Worm (Caenorhabditis elegans) whole organism, L4 larva: Measurements from ENCODE around the gene C17H11.2.
"Not testable (repeated sequence)": the region's sequence is repeated elsewhere in the genome, so short reads cannot be mapped to it uniquely, and the experiment has no call there.

Source experiments
- D1046.2 ChIP-seq: fragments of 200-800 bp; sonication (Bioruptor generic); IDR thresholded peaks from 2 replicates; pipeline ENCODE4 v1.3.6; 2022; ENCODE audit warnings: missing genetic modification characterization, missing compliant biosample characterization
- F26F4.8 ChIP-seq: fragments of 200-800 bp; sonication (Bioruptor generic); conservative IDR thresholded peaks from 2 replicates; pipeline ENCODE4 v1.3.6; 2022; ENCODE audit warnings: missing genetic modification characterization, missing compliant biosample characterization
- F49E8.2 ChIP-seq: sonication (generic microtip); optimal IDR thresholded peaks from 2 replicates; lab custom pipeline; 2016; ENCODE audit warnings: missing compliant biosample characterization, mild to moderate bottlenecking, missing genetic modification characterization, borderline replicate concordance
- T20F7.1 ChIP-seq: fragments of 200-800 bp; sonication (Bioruptor generic); optimal IDR thresholded peaks from 2 replicates; lab custom pipeline; 2018; ENCODE audit warnings: mild to moderate bottlenecking, missing genetic modification characterization, missing compliant biosample characterization
- T26A8.4 ChIP-seq: fragments of 200-800 bp; sonication (Bioruptor generic); IDR thresholded peaks from 2 replicates; pipeline ENCODE4 v1.3.6; 2022; ENCODE audit warnings: missing genetic modification characterization, missing compliant biosample characterization
- Y48G9A.11 ChIP-seq: fragments of 200-800 bp; sonication (Bioruptor generic); IDR thresholded peaks from 2 replicates; pipeline ENCODE4 v1.3.6; 2022; ENCODE audit warnings: missing genetic modification reagents, missing genetic modification characterization, missing compliant biosample characterization
- arid-1 ChIP-seq: fragments of 200-800 bp; sonication (Bioruptor generic); conservative IDR thresholded peaks from 2 replicates; pipeline ENCODE4 v1.3.6; 2022; ENCODE audit warnings: missing genetic modification reagents, missing genetic modification characterization, missing compliant biosample characterization
- ctbp-1 ChIP-seq: fragments of 200-800 bp; sonication (Bioruptor generic); IDR thresholded peaks from 2 replicates; pipeline ENCODE4 v1.3.6; 2022; ENCODE audit warnings: missing genetic modification reagents, missing genetic modification characterization, missing compliant biosample characterization
- dmd-6 ChIP-seq: fragments of 200-800 bp; sonication (Bioruptor generic); IDR thresholded peaks from 2 replicates; pipeline ENCODE4 v1.3.6; 2022; ENCODE audit warnings: missing genetic modification reagents, missing genetic modification characterization, missing compliant biosample characterization
- dmd-8 ChIP-seq: fragments of 200-800 bp; sonication (Bioruptor generic); IDR thresholded peaks from 2 replicates; pipeline ENCODE4 v1.3.6; 2022; ENCODE audit warnings: missing genetic modification characterization, missing compliant biosample characterization
- egl-43 ChIP-seq: fragments of 200-800 bp; sonication (Bioruptor generic); IDR thresholded peaks from 2 replicates; pipeline ENCODE4 v1.3.6; 2022; ENCODE audit warnings: missing genetic modification reagents, missing genetic modification characterization, missing compliant biosample characterization
- hif-1 ChIP-seq, 2 experiments: sonication (generic microtip); optimal IDR thresholded peaks; 2 replicates each; lab custom pipeline; 2016 to 2017; ENCODE audit warnings: missing compliant biosample characterization in 2 of 2, missing genetic modification characterization in 2 of 2, missing genetic modification reagents in 2 of 2, missing genotype in 2 of 2, mild to moderate bottlenecking in 1 of 2
- hlh-30 ChIP-seq: sonication (generic microtip); optimal IDR thresholded peaks from 2 replicates; lab custom pipeline; 2017; ENCODE audit warnings: antibody characterized with exemption, mild to moderate bottlenecking, missing genetic modification characterization, missing compliant biosample characterization; ENCODE audit not compliant: insufficient read depth
- lim-7 ChIP-seq: fragments of 200-800 bp; sonication (Bioruptor generic); IDR thresholded peaks from 2 replicates; pipeline ENCODE4 v1.3.6; 2022; ENCODE audit warnings: missing genetic modification characterization, missing compliant biosample characterization
- lin-38 ChIP-seq: fragments of 200-800 bp; sonication (Bioruptor generic); IDR thresholded peaks from 2 replicates; pipeline ENCODE4 v1.3.6; 2022; ENCODE audit warnings: missing genetic modification reagents, missing genetic modification characterization, missing compliant biosample characterization
- lir-3 ChIP-seq: sonication (generic microtip); optimal IDR thresholded peaks from 2 replicates; lab custom pipeline; 2016; ENCODE audit warnings: mild to moderate bottlenecking, missing genetic modification characterization, missing compliant biosample characterization
- lsy-2 ChIP-seq, 2 experiments: fragments of 150-350 bp in 1 of 2; sonication (generic microtip) in 1 of 2; optimal IDR thresholded peaks; 2 replicates each; lab custom pipeline; 2014 to 2017; ENCODE audit warnings: missing biosample characterization in 2 of 2, missing genetic modification characterization in 2 of 2
- madf-5 ChIP-seq, 2 experiments: fragments of 200-800 bp; sonication (Bioruptor generic); IDR thresholded peaks; 2 replicates each; pipeline ENCODE4 v1.3.6; 2022; ENCODE audit warnings: missing compliant biosample characterization in 2 of 2, missing genetic modification characterization in 2 of 2
- mxl-3 ChIP-seq: fragments of 200-800 bp; sonication (Bioruptor generic); optimal IDR thresholded peaks from 2 replicates; lab custom pipeline; 2018; ENCODE audit warnings: mild to moderate bottlenecking, missing genetic modification characterization, missing compliant biosample characterization
- nhr-102 ChIP-seq: sonication (generic microtip); optimal IDR thresholded peaks from 2 replicates; lab custom pipeline; 2016; ENCODE audit warnings: mild to moderate bottlenecking, missing genetic modification characterization, moderate library complexity, missing compliant biosample characterization
- nhr-48 ChIP-seq: sonication (generic microtip); optimal IDR thresholded peaks from 2 replicates; lab custom pipeline; 2016; ENCODE audit warnings: mild to moderate bottlenecking, missing genetic modification characterization, missing compliant biosample characterization
- nhr-76 ChIP-seq: fragments of 150-350 bp; optimal IDR thresholded peaks from 2 replicates; lab custom pipeline; 2014; ENCODE audit warnings: missing biosample characterization, missing genetic modification characterization
- pha-4 ChIP-seq, 2 experiments: fragments of 150-350 bp in 1 of 2; fragments of 200-800 bp in 1 of 2; sonication (Bioruptor generic) in 1 of 2; IDR thresholded peaks in 1 of 2; optimal IDR thresholded peaks in 1 of 2; 2 replicates each; pipeline versions ENCODE4 v1.3.6 to Lab custom; 2014 to 2022; ENCODE audit warnings: missing genetic modification characterization in 2 of 2, missing genetic modification reagents in 2 of 2, missing biosample characterization in 1 of 2, missing compliant biosample characterization in 1 of 2
- php-3 ChIP-seq: fragments of 200-800 bp; sonication (Bioruptor generic); IDR thresholded peaks from 2 replicates; pipeline ENCODE4 v1.3.6; 2022; ENCODE audit warnings: missing genetic modification reagents, missing genetic modification characterization, missing compliant biosample characterization
- sdz-12 ChIP-seq: fragments of 200-800 bp; sonication (Bioruptor generic); optimal IDR thresholded peaks from 2 replicates; lab custom pipeline; 2018; ENCODE audit warnings: mild to moderate bottlenecking, missing genetic modification characterization, missing compliant biosample characterization
- set-16 ChIP-seq: fragments of 200-800 bp; sonication (Bioruptor generic); IDR thresholded peaks from 2 replicates; pipeline ENCODE4 v1.3.6; 2022; ENCODE audit warnings: missing genetic modification reagents, missing genetic modification characterization, missing compliant biosample characterization
- skn-1 ChIP-seq: fragments of 150-350 bp; optimal IDR thresholded peaks from 2 replicates; lab custom pipeline; 2014; ENCODE audit warnings: missing biosample characterization, missing genetic modification characterization
- snpc-1.2 ChIP-seq: fragments of 200-800 bp; sonication (Bioruptor generic); IDR thresholded peaks from 2 replicates; pipeline ENCODE4 v1.3.6; 2022; ENCODE audit warnings: missing genetic modification reagents, missing genetic modification characterization, missing compliant biosample characterization
- spr-1 ChIP-seq: sonication (generic microtip); optimal IDR thresholded peaks from 2 replicates; lab custom pipeline; 2016; ENCODE audit warnings: mild to moderate bottlenecking, missing genetic modification characterization, missing compliant biosample characterization
- unc-39 ChIP-seq: sonication (generic microtip); optimal IDR thresholded peaks from 2 replicates; lab custom pipeline; 2017; ENCODE audit warnings: missing biosample characterization, missing genetic modification characterization
- unc-62 ChIP-seq, 3 experiments: fragments of 150-350 bp in 1 of 3; sonication (generic microtip); optimal IDR thresholded peaks in 2 of 3; peaks in 1 of 3; 1 replicate in 1 of 3; 2 replicates in 2 of 3; lab custom pipeline; 2014 to 2017; ENCODE audit warnings: missing biosample characterization in 3 of 3, missing genetic modification characterization in 3 of 3, missing genetic modification reagents in 3 of 3, missing genotype in 1 of 3
- vab-7 ChIP-seq: fragments of 200-800 bp; sonication (Bioruptor generic); IDR thresholded peaks from 2 replicates; pipeline ENCODE4 v1.3.6; 2022; ENCODE audit warnings: missing genetic modification reagents, missing genetic modification characterization, missing compliant biosample characterization
- zfp-3 ChIP-seq: fragments of 200-800 bp; sonication (Bioruptor generic); conservative IDR thresholded peaks from 2 replicates; pipeline ENCODE4 v1.3.6; 2022; ENCODE audit warnings: missing genetic modification reagents, missing genetic modification characterization, missing compliant biosample characterization
- zip-11 ChIP-seq: fragments of 200-800 bp; sonication (Bioruptor generic); IDR thresholded peaks from 2 replicates; pipeline ENCODE4 v1.3.6; 2022; ENCODE audit warnings: missing genetic modification characterization, missing compliant biosample characterization
- ztf-7 ChIP-seq: fragments of 150-350 bp; optimal IDR thresholded peaks from 2 replicates; lab custom pipeline; 2014; ENCODE audit warnings: missing biosample characterization, missing genetic modification characterization

The C17H11.2 gene

ce11 chrX:8151409-8151808, 18.3 kb upstream of the C17H11.2 start (continued):
- TF ChIP-seq snpc-1.2 (GFP tag; lab: Robert Waterston, UW): peak; percentile 64; the same call in 1 of the 2 replicates
- TF ChIP-seq set-16 (GFP tag; lab: Robert Waterston, UW): peak; percentile 37; the same call in 1 of the 2 replicates
- no peak for TF ChIP-seq lsy-2 (tag; optimal IDR thresholded peaks at IDR 0.05; lab: Kevin White, UChicago)
- TF ChIP-seq ztf-7 (tag; lab: Kevin White, UChicago): no peak
- no peak for TF ChIP-seq unc-62 (GFP tag; optimal IDR thresholded peaks at IDR 0.05 in 1 of 2; lab: Kevin White, UChicago)
- TF ChIP-seq unc-62 (tag; optimal IDR thresholded peaks at IDR 0.05; lab: Kevin White, UChicago): no peak
- TF ChIP-seq skn-1 (tag; lab: Kevin White, UChicago): no peak
- no peak for TF ChIP-seq nhr-76 (tag; lab: Kevin White, UChicago)
- TF ChIP-seq lir-3 (tag; lab: Kevin White, UChicago): peak; percentile 38
- TF ChIP-seq sdz-12 (GFP tag; lab: Kevin White, UChicago): no peak
- peak; percentile 18 for TF ChIP-seq F49E8.2 (tag; lab: Kevin White, UChicago)
- no peak for TF ChIP-seq hif-1 (tag; optimal IDR thresholded peaks at IDR 0.05; lab: Kevin White, UChicago)
- TF ChIP-seq spr-1: no peak
- TF ChIP-seq unc-39 (tag; lab: Kevin White, UChicago): no peak
- no peak for TF ChIP-seq mxl-3

ce11 chrX:8152560-8153043, 17.1 kb upstream of the C17H11.2 start:
- TF ChIP-seq D1046.2 (GFP tag; lab: Robert Waterston, UW) (0 out of 2 replicates have a peak, but pooled peaks have one; percentile 23), F26F4.8 (GFP tag; lab: Robert Waterston, UW) (peak; percentile 58; the same call in 1 of the 2 replicates), ctbp-1 (GFP tag; lab: Robert Waterston, UW) (0 out of 2 replicates have a peak, but pooled peaks have one; percentile 51), zfp-3 (GFP tag; lab: Robert Waterston, UW) (0 out of 2 replicates have a peak, but pooled peaks have one; percentile 42), nhr-102 (tag; lab: Kevin White, UChicago) (peak; percentile 32), lim-7 (GFP tag; lab: Robert Waterston, UW) (peak; percentile 63), lin-38 (peak; percentile 63), snpc-1.2 (GFP tag; lab: Robert Waterston, UW) (peak; percentile 78; the same call in 1 of the 2 replicates), nhr-48 (tag; lab: Kevin White, UChicago) (peak; percentile 32), dmd-8 (GFP tag; lab: Robert Waterston, UW) (peak; percentile 85), T20F7.1 (GFP tag; lab: Kevin White, UChicago) (peak; percentile 34), zip-11 (0 out of 2 replicates have a peak, but pooled peaks have one; percentile 18), hlh-30 (tag; lab: Kevin White, UChicago) (peak; percentile 52), egl-43 (GFP tag; lab: Robert Waterston, UW) (peak; percentile 80; the same call in 1 of the 2 replicates), dmd-6 (GFP tag; lab: Robert Waterston, UW) (peak; percentile 32; the same call in 1 of the 2 replicates), arid-1 (peak; percentile 58; the same call in 1 of the 2 replicates), pha-4 (GFP tag; IDR thresholded peaks at IDR 0.05; lab: Robert Waterston, UW) (peak; percentile 71; the same call in 1 of the 2 replicates), vab-7 (GFP tag; lab: Robert Waterston, UW) (0 out of 2 replicates have a peak, but pooled peaks have one; percentile 45), madf-5 (GFP tag; IDR thresholded peaks at IDR 0.05; lab: Robert Waterston, UW) (0 out of 4 replicates have a peak, but pooled peaks of 1 of the 2 experiments have one; percentile 47), Y48G9A.11 (GFP tag; lab: Robert Waterston, UW) (peak; percentile 72; the same call in 1 of the 2 replicates), php-3 (peak; percentile 45; the same call in 1 of the 2 replicates), T26A8.4 (peak; percentile 46; the same call in 1 of the 2 replicates)
- TF ChIP-seq pha-4 (tag; optimal IDR thresholded peaks at IDR 0.05; lab: Kevin White, UChicago): not testable (repeated sequence)
